Fruit fly (Drosophila melanogaster) Kc167 (cell line): ENCODE data around the gene CG7227.

Source experiments
- Myc ChIP-seq: fragments of >200 bp; optimal IDR thresholded peaks from 2 replicates; lab custom pipeline; 2017; ENCODE audit warnings: missing external identifiers
- h ChIP-seq: fragments of >200 bp; optimal IDR thresholded peaks from 3 replicates; lab custom pipeline; 2018; ENCODE audit warnings: missing external identifiers
- psq ChIP-seq: fragments of >200 bp; optimal IDR thresholded peaks from 2 replicates; lab custom pipeline; 2017; ENCODE audit warnings: missing external identifiers

DNA sequence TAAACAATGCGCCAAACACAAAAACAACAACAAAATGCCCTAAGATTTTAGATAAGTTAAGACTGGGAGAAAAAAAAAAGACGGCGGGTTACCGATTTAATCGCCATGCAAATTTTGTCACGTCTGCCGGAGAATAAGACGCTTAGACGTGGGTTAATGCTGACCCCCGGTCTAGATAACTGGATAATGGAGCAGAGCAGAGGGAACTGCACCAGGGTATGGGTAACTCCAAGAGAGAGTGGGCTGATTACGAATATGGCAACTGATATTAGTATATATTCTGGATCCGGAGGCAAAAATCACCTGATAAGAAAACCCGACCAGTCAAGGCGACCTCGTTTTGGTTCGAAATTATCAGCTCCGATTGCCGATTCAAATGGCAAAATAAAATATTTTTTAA lies 27.9 kb downstream of the CG7227 start:
- no peak for TF ChIP-seq psq (lab: Kevin White, UChicago)
- TF ChIP-seq h (lab: Kevin White, UChicago) = no peak
- TF ChIP-seq Myc = no peak
